Worm (Caenorhabditis elegans) whole organism, mixed stage, embryonic: ENCODE data around the gene mecr-1.

Experiments
- M03D4.4 ChIP-seq: sonication (generic microtip); optimal IDR thresholded peaks from 2 replicates; lab custom pipeline; 2017; ENCODE audit warnings: mild to moderate bottlenecking, missing genetic modification characterization, missing compliant biosample characterization
- blmp-1 ChIP-seq: fragments of 150-350 bp; optimal IDR thresholded peaks from 2 replicates; lab custom pipeline; 2014; ENCODE audit warnings: missing biosample characterization, missing genetic modification characterization
- ceh-39 ChIP-seq: fragments of 150-350 bp; optimal IDR thresholded peaks from 2 replicates; lab custom pipeline; 2014; ENCODE audit warnings: missing biosample characterization, missing genetic modification characterization
- ceh-43 ChIP-seq: fragments of 200-800 bp; sonication (Bioruptor generic); optimal IDR thresholded peaks from 2 replicates; lab custom pipeline; 2018; ENCODE audit warnings: mild to moderate bottlenecking, missing genetic modification characterization, moderate library complexity, missing compliant biosample characterization
- ceh-83 ChIP-seq: fragments of 200-800 bp; sonication (Bioruptor generic); optimal IDR thresholded peaks from 2 replicates; lab custom pipeline; 2018; ENCODE audit warnings: mild to moderate bottlenecking, missing genetic modification characterization, missing compliant biosample characterization
- ces-1 ChIP-seq: fragments of 150-350 bp; optimal IDR thresholded peaks from 2 replicates; lab custom pipeline; 2014; ENCODE audit warnings: missing biosample characterization, missing genetic modification reagents, missing genetic modification characterization
- cnd-1 ChIP-seq: fragments of 200-800 bp; sonication (Bioruptor generic); optimal IDR thresholded peaks from 2 replicates; lab custom pipeline; 2018; ENCODE audit warnings: mild to moderate bottlenecking, missing genetic modification characterization, missing compliant biosample characterization
- elt-1 ChIP-seq: sonication (generic microtip); optimal IDR thresholded peaks from 2 replicates; lab custom pipeline; 2017; ENCODE audit warnings: missing genetic modification characterization, mild to moderate bottlenecking, missing compliant biosample characterization, antibody characterized with exemption, moderate library complexity, borderline replicate concordance; ENCODE audit not compliant: insufficient read depth
- elt-3 ChIP-seq: fragments of 150-350 bp; optimal IDR thresholded peaks from 2 replicates; lab custom pipeline; 2014; ENCODE audit warnings: missing biosample characterization, missing genetic modification characterization
- flh-1 ChIP-seq: fragments of 200-800 bp; sonication (Bioruptor generic); optimal IDR thresholded peaks from 2 replicates; lab custom pipeline; 2018; ENCODE audit warnings: mild to moderate bottlenecking, missing genetic modification characterization, moderate library complexity, missing compliant biosample characterization
- ham-2 ChIP-seq: fragments of 200-800 bp; sonication (Bioruptor generic); optimal IDR thresholded peaks from 2 replicates; lab custom pipeline; 2018; ENCODE audit warnings: mild to moderate bottlenecking, missing genetic modification characterization, missing compliant biosample characterization
- hlh-1 ChIP-seq: fragments of 150-350 bp; optimal IDR thresholded peaks from 2 replicates; lab custom pipeline; 2014; ENCODE audit warnings: missing biosample characterization, missing genetic modification reagents, missing genetic modification characterization
- lin-13 ChIP-seq: fragments of 150-350 bp; optimal IDR thresholded peaks from 2 replicates; lab custom pipeline; 2014; ENCODE audit warnings: missing biosample characterization, missing genetic modification characterization
- lin-32 ChIP-seq: fragments of 200-800 bp; sonication (Bioruptor generic); optimal IDR thresholded peaks from 2 replicates; lab custom pipeline; 2018; ENCODE audit warnings: mild to moderate bottlenecking, missing genetic modification characterization, missing compliant biosample characterization
- lsy-2 ChIP-seq: fragments of 150-350 bp; optimal IDR thresholded peaks from 2 replicates; lab custom pipeline; 2014; ENCODE audit warnings: missing biosample characterization, missing genetic modification characterization
- mab-5 ChIP-seq: fragments of 150-350 bp; optimal IDR thresholded peaks from 2 replicates; lab custom pipeline; 2014; ENCODE audit warnings: missing biosample characterization, missing genetic modification characterization
- mep-1 ChIP-seq: fragments of 150-350 bp; optimal IDR thresholded peaks from 2 replicates; lab custom pipeline; 2017; ENCODE audit warnings: missing biosample characterization, missing genetic modification reagents, missing genetic modification characterization, inconsistent platforms
- nhr-12 ChIP-seq: fragments of 150-350 bp; optimal IDR thresholded peaks from 2 replicates; lab custom pipeline; 2014; ENCODE audit warnings: missing biosample characterization, missing genetic modification characterization
- nhr-2 ChIP-seq: fragments of 150-350 bp; optimal IDR thresholded peaks from 2 replicates; lab custom pipeline; 2014; ENCODE audit warnings: missing biosample characterization, missing genetic modification characterization
- nhr-237 ChIP-seq: fragments of 150-350 bp; optimal IDR thresholded peaks from 2 replicates; lab custom pipeline; 2014; ENCODE audit warnings: missing biosample characterization, missing genetic modification characterization
- nhr-28 ChIP-seq: fragments of 150-350 bp; optimal IDR thresholded peaks from 2 replicates; lab custom pipeline; 2014; ENCODE audit warnings: missing biosample characterization, missing genetic modification characterization
- nhr-76 ChIP-seq: sonication (generic microtip); optimal IDR thresholded peaks from 2 replicates; lab custom pipeline; 2017; ENCODE audit warnings: missing biosample characterization, missing genetic modification characterization
- pha-4 ChIP-seq: fragments of 150-350 bp; optimal IDR thresholded peaks from 2 replicates; lab custom pipeline; 2018; ENCODE audit warnings: missing biosample characterization, missing genetic modification reagents, missing genetic modification characterization
- sem-2 ChIP-seq: fragments of 200-800 bp; sonication (Bioruptor generic); optimal IDR thresholded peaks from 2 replicates; lab custom pipeline; 2018; ENCODE audit warnings: mild to moderate bottlenecking, missing genetic modification characterization, missing compliant biosample characterization
- snpc-4 ChIP-seq: fragments of 150-350 bp; optimal IDR thresholded peaks from 2 replicates; lab custom pipeline; 2014; ENCODE audit warnings: missing biosample characterization, missing genetic modification characterization
- sptf-1 ChIP-seq: sonication (generic microtip); optimal IDR thresholded peaks from 2 replicates; lab custom pipeline; 2017; ENCODE audit warnings: mild to moderate bottlenecking, missing genetic modification characterization, moderate library complexity, missing compliant biosample characterization
- tbx-8 ChIP-seq: fragments of 200-800 bp; sonication (Bioruptor generic); optimal IDR thresholded peaks from 2 replicates; lab custom pipeline; 2018; ENCODE audit warnings: mild to moderate bottlenecking, missing genetic modification characterization, moderate library complexity, missing compliant biosample characterization
- unc-120 ChIP-seq: sonication (generic microtip); optimal IDR thresholded peaks from 2 replicates; lab custom pipeline; 2017; ENCODE audit warnings: missing genetic modification characterization, missing compliant biosample characterization; ENCODE audit not compliant: poor library complexity, severe bottlenecking
- unc-39 ChIP-seq: fragments of 150-350 bp; optimal IDR thresholded peaks from 2 replicates; lab custom pipeline; 2014; ENCODE audit warnings: missing biosample characterization, missing genetic modification characterization
- unc-62 ChIP-seq: fragments of 150-350 bp; optimal IDR thresholded peaks from 2 replicates; lab custom pipeline; 2014; ENCODE audit warnings: missing biosample characterization, missing genetic modification reagents, missing genetic modification characterization
- zip-8 ChIP-seq: fragments of 150-350 bp; optimal IDR thresholded peaks from 2 replicates; lab custom pipeline; 2014; ENCODE audit warnings: missing biosample characterization, missing genetic modification characterization
- ztf-11 ChIP-seq: fragments of 150-350 bp; optimal IDR thresholded peaks from 2 replicates; lab custom pipeline; 2014; ENCODE audit warnings: missing biosample characterization, missing genetic modification characterization

Gene mecr-1

DNA sequence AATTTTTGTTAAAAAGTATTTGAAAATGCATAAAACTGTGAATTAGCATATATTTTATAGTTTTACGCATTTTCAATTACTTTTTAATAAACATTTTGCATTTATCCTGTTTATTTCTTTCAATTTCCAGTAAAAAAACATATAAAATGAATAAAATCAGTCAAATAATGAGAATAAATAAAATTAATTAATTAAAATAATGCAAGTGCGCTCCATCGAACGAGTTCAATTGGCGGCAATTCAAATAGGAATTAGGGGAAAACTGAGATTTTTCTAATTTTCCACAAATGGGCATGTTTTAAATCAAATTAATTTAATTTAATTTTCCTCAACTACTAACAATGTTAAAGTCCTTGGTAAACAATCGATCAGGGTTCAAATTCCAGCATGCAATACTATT is 31.0 kb downstream of the mecr-1 start:
- TF ChIP-seq nhr-2 (tag; lab: Kevin White, UChicago) (no peak), tbx-8 (no peak), mab-5 (tag; lab: Kevin White, UChicago) (no peak), ceh-43 (no peak), ces-1 (GFP tag; lab: Kevin White, UChicago) (no peak), sem-2 (no peak), mep-1 (no peak)

DNA sequence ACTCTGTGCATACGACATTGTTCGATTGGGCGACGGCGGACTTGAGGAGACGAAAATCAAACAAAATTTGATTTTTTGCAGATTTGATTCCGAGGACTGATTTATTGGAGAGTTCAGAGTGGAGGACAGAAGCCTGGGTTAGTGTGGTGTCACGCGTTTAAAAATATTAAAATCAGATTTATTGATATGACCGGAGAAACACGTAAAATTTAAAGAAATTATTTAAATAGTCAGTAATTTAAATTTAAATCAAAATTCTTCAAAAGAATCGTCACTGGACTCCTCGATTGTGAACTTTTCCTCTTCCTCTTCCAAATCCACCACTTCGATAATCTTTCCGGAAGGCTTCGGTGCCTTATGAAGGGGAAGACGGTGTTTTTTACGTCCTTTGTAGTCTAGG is 33.8 kb downstream of the mecr-1 start, which contains the start of gene spe-18:
Gene spe-18 (minus strand): TSS at position 101 of the 400 bp plus-strand sequence.
- no peak for TF ChIP-seq pha-4 (tag; lab: Kevin White, UChicago)
- TF ChIP-seq unc-120 (tag; lab: Kevin White, UChicago): no peak
- no peak for TF ChIP-seq lin-13
- TF ChIP-seq ces-1 (GFP tag; lab: Kevin White, UChicago): no peak
- TF ChIP-seq ceh-43: no peak
- TF ChIP-seq lin-32: no peak
- TF ChIP-seq nhr-76: no peak

DNA sequence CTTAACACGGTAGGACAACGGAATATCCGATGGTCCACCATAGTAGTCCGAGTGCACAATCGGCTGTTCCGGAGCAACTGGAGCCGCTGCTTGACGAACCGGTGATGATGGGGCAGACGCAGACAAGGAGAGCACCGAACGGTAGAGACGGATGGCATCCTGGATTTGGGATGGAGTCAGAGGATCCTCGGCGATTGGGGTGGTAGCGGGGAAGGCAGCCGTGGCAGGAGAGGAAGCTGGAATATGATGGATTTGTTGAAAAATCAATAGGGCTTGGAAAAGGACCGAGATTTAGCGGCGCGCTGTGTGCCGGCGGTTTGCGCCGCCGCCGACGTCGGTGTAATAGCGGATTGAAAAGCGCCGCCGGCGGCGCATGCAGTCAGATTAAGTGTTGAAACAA is 34.7 kb downstream of the mecr-1 start:
- no peak for TF ChIP-seq elt-3 (tag; lab: Kevin White, UChicago)
- no peak for TF ChIP-seq nhr-12
- no peak for TF ChIP-seq zip-8 (tag; lab: Kevin White, UChicago)
- TF ChIP-seq unc-39 (tag; lab: Kevin White, UChicago): no peak
- no peak for TF ChIP-seq ceh-43
- no peak for TF ChIP-seq unc-120 (tag; lab: Kevin White, UChicago)
- no peak for TF ChIP-seq sptf-1
- TF ChIP-seq elt-1 (tag; lab: Kevin White, UChicago): no peak
- no peak for TF ChIP-seq ceh-83 (GFP tag; lab: Kevin White, UChicago)
- no peak for TF ChIP-seq mep-1
- TF ChIP-seq ham-2 (GFP tag; lab: Kevin White, UChicago): no peak
- no peak for TF ChIP-seq cnd-1 (tag; lab: Kevin White, UChicago)
- TF ChIP-seq lsy-2 (tag; lab: Kevin White, UChicago): no peak

DNA sequence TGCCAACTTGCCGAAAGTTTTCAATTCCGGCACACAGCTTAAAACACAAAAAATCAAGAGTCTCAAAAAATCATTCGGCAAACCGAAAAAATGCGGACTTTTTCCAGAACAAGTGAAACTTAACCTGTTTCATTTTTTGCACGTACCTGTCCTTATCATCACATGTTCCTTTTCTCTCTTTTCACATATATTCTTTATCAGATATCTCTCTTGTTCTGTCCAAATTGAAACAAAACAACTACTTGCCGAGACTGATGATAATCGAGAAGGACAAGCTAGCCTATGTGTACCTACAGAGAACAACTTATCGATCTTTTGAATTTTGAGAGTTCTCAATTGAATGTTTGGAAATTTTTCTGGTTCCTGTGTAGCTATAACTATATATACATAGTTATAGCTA is 37.1 kb downstream of the mecr-1 start:
- TF ChIP-seq unc-39 (tag; lab: Kevin White, UChicago) (no peak), nhr-237 (no peak), ceh-39 (tag; lab: Kevin White, UChicago) (no peak), ztf-11 (tag; lab: Kevin White, UChicago) (no peak), nhr-2 (tag; lab: Kevin White, UChicago) (no peak), ceh-43 (no peak), nhr-28 (tag; lab: Kevin White, UChicago) (no peak), ceh-83 (GFP tag; lab: Kevin White, UChicago) (no peak), hlh-1 (tag; lab: Kevin White, UChicago) (no peak), unc-120 (tag; lab: Kevin White, UChicago) (no peak), M03D4.4 (no peak), snpc-4 (no peak), blmp-1 (tag; lab: Kevin White, UChicago) (no peak)

DNA sequence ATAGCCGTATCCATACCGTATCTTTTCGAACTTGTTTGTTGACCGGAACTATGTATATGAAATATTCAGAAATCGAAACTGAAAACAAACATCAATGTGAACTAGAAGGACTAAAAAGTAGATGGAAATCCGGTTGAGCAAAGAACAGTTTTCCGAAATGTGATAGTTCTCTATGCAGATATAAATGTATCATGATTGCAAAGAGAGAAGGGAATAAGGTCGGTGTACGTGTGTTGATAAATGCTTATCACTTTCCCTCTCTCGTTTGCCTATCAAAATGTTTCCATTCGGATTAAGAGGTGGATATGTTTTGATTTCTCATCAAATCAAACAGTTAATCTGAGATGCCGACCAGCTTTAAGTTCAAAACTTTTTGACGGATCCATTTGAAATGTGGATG is 38.9 kb downstream of the mecr-1 start:
- TF ChIP-seq elt-3 (tag; lab: Kevin White, UChicago) (no peak), flh-1 (GFP tag; lab: Kevin White, UChicago) (no peak), ceh-83 (GFP tag; lab: Kevin White, UChicago) (no peak), tbx-8 (no peak), unc-62 (no peak), nhr-12 (no peak), cnd-1 (tag; lab: Kevin White, UChicago) (no peak), sptf-1 (no peak), ham-2 (GFP tag; lab: Kevin White, UChicago) (no peak), ceh-39 (tag; lab: Kevin White, UChicago) (no peak), hlh-1 (tag; lab: Kevin White, UChicago) (no peak), nhr-237 (no peak), sem-2 (no peak), mep-1 (no peak), ceh-43 (no peak)
- TF ChIP-seq, all 35 proteins: peak for 0
